Worm (Caenorhabditis elegans) whole organism, L2 larva: Measurements from ENCODE around the gene F53B3.3.

Source experiments
- R02D3.7 ChIP-seq: fragments of 150-350 bp; optimal IDR thresholded peaks from 2 replicates; lab custom pipeline; 2014; ENCODE audit warnings: missing biosample characterization, missing genetic modification characterization
- aly-2 ChIP-seq: fragments of 150-350 bp; optimal IDR thresholded peaks from 2 replicates; lab custom pipeline; 2014; ENCODE audit warnings: missing biosample characterization, missing genetic modification characterization
- egl-27 ChIP-seq: sonication (generic microtip); optimal IDR thresholded peaks from 3 replicates; lab custom pipeline; 2017; ENCODE audit warnings: missing biosample characterization, missing genetic modification reagents, missing genetic modification characterization
- mbf-1 ChIP-seq: sonication (generic microtip); optimal IDR thresholded peaks from 2 replicates; lab custom pipeline; 2017; ENCODE audit warnings: missing biosample characterization, missing genetic modification characterization
- nhr-11 ChIP-seq: fragments of 150-350 bp; optimal IDR thresholded peaks from 2 replicates; lab custom pipeline; 2014; ENCODE audit warnings: missing biosample characterization, missing genetic modification characterization
- nhr-25 ChIP-seq: fragments of 150-350 bp; sonication (generic microtip); optimal IDR thresholded peaks from 3 replicates; lab custom pipeline; 2014; ENCODE audit warnings: missing biosample characterization, missing genetic modification characterization
- sem-4 ChIP-seq: fragments of 150-350 bp; optimal IDR thresholded peaks from 2 replicates; lab custom pipeline; 2014; ENCODE audit warnings: missing biosample characterization, missing genetic modification reagents, missing genetic modification characterization
- skn-1 ChIP-seq: sonication (generic microtip); optimal IDR thresholded peaks from 2 replicates; lab custom pipeline; 2017; ENCODE audit warnings: missing biosample characterization, missing genetic modification characterization
- sma-9 ChIP-seq, 2 experiments: fragments of 150-350 bp in 1 of 2; sonication (generic microtip) in 1 of 2; optimal IDR thresholded peaks; 2 replicates each; lab custom pipeline; 2014 to 2016; ENCODE audit warnings: missing genetic modification characterization in 2 of 2, mild to moderate bottlenecking in 1 of 2, missing biosample characterization in 1 of 2, missing compliant biosample characterization in 1 of 2, missing genetic modification reagents in 1 of 2, moderate library complexity in 1 of 2
- ztf-4 ChIP-seq: fragments of 150-350 bp; optimal IDR thresholded peaks from 2 replicates; lab custom pipeline; 2014; ENCODE audit warnings: missing biosample characterization, missing genetic modification characterization

- no peak for TF ChIP-seq ztf-4 (tag; lab: Kevin White, UChicago)
- no peak for TF ChIP-seq mbf-1 (tag; lab: Kevin White, UChicago)
- no peak for TF ChIP-seq sem-4
- TF ChIP-seq nhr-25 (tag; lab: Kevin White, UChicago), result no peak
- TF ChIP-seq nhr-11 (tag; lab: Kevin White, UChicago), result no peak
- no peak for TF ChIP-seq egl-27 (tag; lab: Kevin White, UChicago)
- no peak for TF ChIP-seq R02D3.7 (tag; lab: Kevin White, UChicago)
- no peak for TF ChIP-seq aly-2
- no peak for TF ChIP-seq skn-1 (tag; lab: Kevin White, UChicago)
- TF ChIP-seq sma-9 (GFP tag; optimal IDR thresholded peaks at IDR 0.05; lab: Kevin White, UChicago), result no peak
- TF ChIP-seq sma-9 (tag; optimal IDR thresholded peaks at IDR 0.05; lab: Kevin White, UChicago), result no peak
Measured at ce11 chrX:2885318-2885908, 14.5 kb upstream of the F53B3.3 start, which contains the start of gene vang-1.
